Worm (Caenorhabditis elegans) whole organism, dauer: Measurements from ENCODE around the gene C18H9.5.

ENCODE experiments used
- unc-62 ChIP-seq: sonication (generic microtip); optimal IDR thresholded peaks from 2 replicates; lab custom pipeline; 2017; ENCODE audit warnings: missing biosample characterization, missing genetic modification reagents, missing genetic modification characterization

The C18H9.5 gene

ce11 chrII:6710596-6710995, 15.2 kb upstream of the C18H9.5 start:
- TF ChIP-seq unc-62 (GFP tag; lab: Kevin White, UChicago): no peak

DNA sequence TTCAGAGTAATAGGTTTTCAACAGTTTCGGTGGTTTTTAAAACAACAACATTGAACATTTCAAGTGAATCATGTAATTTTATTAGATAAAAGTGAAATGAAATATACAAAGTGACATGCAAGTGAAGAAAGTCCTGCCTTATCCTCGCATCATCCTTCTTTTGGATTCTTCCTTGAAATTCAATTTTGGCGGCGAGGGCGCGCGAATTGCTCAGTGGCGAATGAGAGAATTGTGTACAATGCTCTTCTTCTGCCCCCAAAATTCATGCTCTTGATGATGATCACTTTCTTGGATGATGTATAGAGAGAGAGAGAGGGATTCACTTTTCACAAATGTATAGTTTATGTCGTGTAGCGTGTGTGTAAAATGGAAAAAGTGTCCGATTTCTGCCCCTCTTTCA, 14.3 kb upstream of the C18H9.5 start:
- no peak for TF ChIP-seq unc-62 (GFP tag; lab: Kevin White, UChicago)

DNA sequence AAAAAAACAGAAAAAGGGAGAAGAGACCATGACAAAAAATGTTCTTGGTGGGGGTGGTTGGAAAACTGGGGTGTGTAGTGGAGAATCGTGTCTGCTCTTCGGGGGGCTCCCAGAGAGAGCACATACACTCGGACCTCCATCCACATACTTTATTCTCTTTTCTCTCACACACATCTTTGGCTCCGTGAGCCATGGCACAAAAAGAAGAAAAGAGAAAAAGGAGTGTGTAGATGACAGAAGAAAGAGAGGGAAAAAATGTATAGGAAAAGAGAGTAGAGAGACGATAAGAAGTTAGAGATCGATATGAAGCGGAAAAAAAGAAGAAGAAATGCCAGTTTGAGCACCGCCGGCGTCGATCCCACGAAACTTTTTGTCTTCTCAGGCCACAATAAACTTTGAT, 13.6 kb upstream of the C18H9.5 start:
- no peak for TF ChIP-seq unc-62 (GFP tag; lab: Kevin White, UChicago)

ce11 chrII:6707496-6708260, 12.3 kb upstream of the C18H9.5 start:
- no peak for TF ChIP-seq unc-62 (GFP tag; lab: Kevin White, UChicago)

- no peak for TF ChIP-seq unc-62 (GFP tag; lab: Kevin White, UChicago)
Measured at ce11 chrII:6706552-6707091, 11.3 kb upstream of the C18H9.5 start.

DNA sequence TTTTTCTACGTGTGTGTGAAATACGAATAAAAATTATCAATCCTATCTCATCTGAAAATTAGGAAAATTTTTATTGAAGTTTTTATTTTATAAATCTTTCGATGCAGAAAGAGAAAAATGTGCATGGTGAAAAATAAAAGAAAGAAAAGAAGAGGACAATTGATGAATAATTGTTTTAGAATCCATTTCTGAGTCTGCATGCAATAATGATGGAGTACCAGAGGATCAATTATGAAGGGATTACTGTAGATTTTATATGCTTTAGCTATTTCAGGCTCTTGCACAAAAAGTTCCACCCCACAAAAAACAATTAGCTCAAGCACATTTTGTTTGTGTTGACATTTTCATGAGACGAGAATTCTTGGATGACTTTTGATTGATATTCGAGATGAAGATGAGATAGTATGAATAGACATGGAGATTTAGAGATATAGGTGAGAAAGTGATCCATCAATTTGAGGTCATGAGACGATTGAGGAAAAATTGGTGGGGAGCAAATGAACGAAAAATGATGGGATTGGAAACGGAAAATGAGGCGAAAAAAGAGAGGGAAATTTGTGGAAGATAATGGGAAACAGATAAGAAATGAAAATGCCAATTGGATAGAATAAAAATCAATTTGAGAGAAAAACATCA, 10.3 kb upstream of the C18H9.5 start, which contains the start of gene rpy-1:
rpy-1 (minus strand) TSS at position 51 of the 636 bp plus-strand sequence.
- no peak for TF ChIP-seq unc-62 (GFP tag; lab: Kevin White, UChicago)

- TF ChIP-seq unc-62 (GFP tag; lab: Kevin White, UChicago): no peak
Measured at ce11 chrII:6701497-6701896, 6.1 kb upstream of the C18H9.5 start, which contains the start of gene C18H9.6. C18H9.6 (minus strand) TSS chrII:6701625.

DNA sequence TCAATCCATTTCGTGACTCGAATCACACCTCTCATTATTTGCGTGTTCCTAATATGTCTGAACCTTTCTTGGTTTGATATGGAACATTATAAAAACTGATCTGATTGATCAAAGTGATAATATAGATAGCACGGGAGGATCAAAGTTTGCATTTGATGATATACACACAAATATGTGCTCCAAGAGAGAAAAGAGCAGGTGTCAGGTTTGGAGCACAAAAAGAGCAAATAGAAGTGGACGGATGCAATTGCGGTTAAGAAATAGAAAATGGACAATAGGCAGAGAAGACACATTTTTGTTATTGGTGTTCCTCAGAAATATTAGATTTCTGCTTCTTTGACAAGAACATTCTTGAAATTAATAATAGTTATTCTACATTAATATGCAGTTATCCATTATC, 3.4 kb upstream of the C18H9.5 start, which contains the start of gene C18H9.1:
C18H9.1 (plus strand) TSS at position 301 of the 400 bp plus-strand sequence.
- TF ChIP-seq unc-62 (GFP tag; lab: Kevin White, UChicago): no peak

DNA sequence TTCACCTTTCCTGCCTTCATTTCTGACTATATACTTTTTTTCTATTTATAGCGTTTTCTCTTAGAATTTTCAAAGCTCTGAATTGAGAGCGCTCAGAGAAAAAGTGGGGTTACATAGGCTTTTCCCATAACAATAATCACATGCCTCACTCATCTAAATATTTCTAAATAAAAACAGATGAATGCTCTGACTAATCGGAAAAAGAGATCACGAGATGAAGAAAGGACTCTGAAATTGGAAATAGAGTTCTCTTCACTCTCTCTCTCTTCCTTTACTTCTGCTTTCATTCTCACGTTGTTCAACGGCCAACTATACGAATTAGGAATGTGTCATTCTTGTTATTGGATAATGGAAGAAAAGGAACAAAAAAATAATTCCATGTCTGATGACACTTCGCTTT, 6.3 kb downstream of the C18H9.5 start:
- TF ChIP-seq unc-62 (GFP tag; lab: Kevin White, UChicago): no peak

- TF ChIP-seq unc-62 (GFP tag; lab: Kevin White, UChicago): no peak
Measured at ce11 chrII:6685964-6686363, 9.4 kb downstream of the C18H9.5 start.

- TF ChIP-seq unc-62 (GFP tag; lab: Kevin White, UChicago): no peak
Measured at ce11 chrII:6683663-6684285, 11.6 kb downstream of the C18H9.5 start, which contains the start of gene gyf-1. gyf-1 (plus strand) TSS chrII:6684235.

DNA sequence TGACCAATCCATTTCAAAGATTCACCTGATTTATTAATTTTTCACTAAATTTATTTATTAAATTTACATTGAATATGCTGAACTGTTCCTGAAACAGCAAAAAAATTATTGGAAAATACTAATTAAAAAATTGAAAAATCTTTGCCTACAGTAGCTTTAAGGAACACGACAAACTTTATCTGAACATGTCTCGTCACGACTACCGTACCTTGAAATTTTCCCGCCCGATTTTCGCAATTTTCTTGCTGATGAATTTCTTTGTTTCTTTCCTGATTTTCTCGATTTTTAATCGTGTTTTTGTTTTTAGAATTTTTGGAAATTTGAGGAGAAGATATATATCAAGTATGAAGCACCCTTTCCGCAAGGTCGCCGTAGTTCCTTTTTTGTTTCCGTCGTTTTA, 12.4 kb downstream of the C18H9.5 start:
- no peak for TF ChIP-seq unc-62 (GFP tag; lab: Kevin White, UChicago)

DNA sequence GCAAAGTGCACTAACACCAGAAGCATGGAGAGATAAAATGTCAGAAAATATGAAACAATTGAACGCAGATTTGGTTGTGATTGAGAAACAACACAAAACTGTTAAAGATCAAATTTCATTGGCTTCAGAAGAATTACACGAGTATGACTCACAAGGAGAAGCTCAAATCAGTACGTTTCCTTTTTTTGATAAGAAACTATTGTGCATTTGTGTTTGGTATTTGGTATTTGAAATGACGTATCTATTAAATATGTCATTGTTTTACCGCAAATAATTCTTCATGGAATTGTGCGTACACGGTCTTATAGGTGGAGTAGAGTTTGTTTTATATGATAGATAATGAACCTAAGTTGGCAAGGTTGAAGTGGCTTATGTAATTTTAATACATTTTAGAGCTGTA, 13.9 kb downstream of the C18H9.5 start:
- TF ChIP-seq unc-62 (GFP tag; lab: Kevin White, UChicago): no peak

DNA sequence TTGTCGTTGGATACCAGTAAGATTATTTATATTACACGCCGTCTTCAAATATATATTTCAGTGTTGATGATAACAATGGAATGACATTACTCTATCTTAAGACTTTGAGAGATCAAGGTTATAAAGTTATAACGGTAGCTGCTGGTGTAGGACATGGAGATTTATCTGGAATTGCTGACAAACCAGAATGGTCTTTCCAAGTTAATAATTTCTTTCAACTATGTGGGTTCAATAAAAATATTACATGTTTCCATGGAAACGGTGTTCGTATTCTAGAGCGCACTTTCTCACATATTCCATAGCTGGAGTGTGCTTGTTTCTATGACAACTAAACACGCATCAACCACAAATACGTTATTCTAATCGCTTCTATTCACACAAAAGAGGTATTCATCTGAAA, 15.6 kb downstream of the C18H9.5 start, which contains the start of gene ift-74:
ift-74 (plus strand) TSS at position 301 of the 400 bp plus-strand sequence.
- no peak for TF ChIP-seq unc-62 (GFP tag; lab: Kevin White, UChicago)

ce11 chrII:6673894-6674293, 21.5 kb downstream of the C18H9.5 start, which contains the start of gene H43E16.1:
H43E16.1 (plus strand) TSS chrII:6674268.
- no peak for TF ChIP-seq unc-62 (GFP tag; lab: Kevin White, UChicago)

- no peak for TF ChIP-seq unc-62 (GFP tag; lab: Kevin White, UChicago)
Measured at ce11 chrII:6668496-6668895, 26.9 kb downstream of the C18H9.5 start.
